Fruit fly (Drosophila melanogaster): ENCODE data around the gene RhoL.

DNA sequence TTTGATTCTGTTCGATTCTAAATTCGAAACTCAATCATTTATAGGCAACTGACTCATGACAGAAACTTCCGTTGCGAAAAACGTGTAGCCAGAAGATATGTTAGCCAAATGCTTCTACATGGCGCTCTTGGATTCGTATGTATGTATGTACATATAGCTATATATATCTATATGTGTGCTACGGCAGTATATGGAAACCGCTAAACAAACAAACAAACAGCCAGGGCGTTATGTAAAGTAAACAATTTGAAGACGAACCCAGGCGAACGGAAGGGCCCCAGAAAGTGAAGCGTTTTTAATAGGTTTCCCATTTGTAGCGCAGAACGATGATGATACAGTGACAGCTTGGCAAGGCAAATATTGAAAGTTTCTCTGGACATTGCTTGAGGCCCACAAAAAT lies 27.5 kb upstream of the RhoL start:
- TF ChIP-seq CG12605 (GFP tag; IDR thresholded peaks at IDR 0.05): no peak
- TF ChIP-seq CG14655 (GFP tag; optimal IDR thresholded peaks at IDR 0.05): no peak

Measured in whole organism, pupa.